Worm (Caenorhabditis elegans): Measurements from ENCODE around the gene hum-6.
A peak's percentile ranks its signal among the peaks of the same experiment; 100 is the strongest.

Gene hum-6

DNA sequence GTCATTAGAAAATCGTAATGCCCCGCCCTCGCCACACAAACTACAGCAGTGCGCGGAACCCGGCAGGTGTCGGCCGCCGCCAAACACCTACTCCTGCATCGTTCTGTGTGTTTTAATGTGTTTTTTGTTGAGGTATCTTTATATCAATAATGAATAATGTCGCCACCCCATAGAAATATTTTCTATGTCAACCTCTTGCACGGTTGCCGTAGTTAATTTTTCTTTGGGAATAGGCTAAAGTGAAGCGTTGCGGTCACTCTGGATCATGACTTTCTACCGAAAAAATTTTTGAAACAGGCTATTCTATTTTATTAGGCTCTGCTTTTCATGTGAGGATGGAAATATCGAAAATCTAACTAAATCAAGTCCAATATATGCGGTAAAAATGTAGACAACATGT lies 26.0 kb downstream of the hum-6 start:
- TF ChIP-seq ceh-39 (tag; optimal IDR thresholded peaks at IDR 0.05) (peak; percentile 30), elt-3 (tag; optimal IDR thresholded peaks at IDR 0.05) (no peak), M03D4.4 (tag; optimal IDR thresholded peaks at IDR 0.05) (peak; percentile 4)

DNA sequence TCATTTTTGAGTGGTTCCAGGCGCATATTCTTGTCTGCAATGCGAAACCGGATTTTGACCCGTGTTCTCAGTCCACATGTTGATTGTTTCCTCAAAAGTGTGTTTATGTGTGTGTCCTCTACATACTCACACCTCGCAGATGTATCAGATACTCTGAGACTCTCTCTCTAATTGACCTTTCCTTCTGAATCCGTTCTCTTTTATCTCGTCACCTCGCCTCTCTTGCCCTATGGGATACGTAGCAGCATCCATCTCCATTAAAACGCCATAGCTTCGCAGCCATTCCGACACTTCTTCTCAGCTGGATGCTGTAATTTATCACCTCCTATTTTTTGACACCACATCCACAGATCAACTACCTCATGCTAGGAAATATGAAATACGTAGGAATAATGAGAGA lies 27.6 kb downstream of the hum-6 start:
- TF ChIP-seq sptf-1 (tag; optimal IDR thresholded peaks at IDR 0.05) (no peak), nhr-2 (tag; optimal IDR thresholded peaks at IDR 0.05) (peak; percentile 15), sem-2 (GFP tag; optimal IDR thresholded peaks at IDR 0.05) (no peak), unc-62 (GFP tag; optimal IDR thresholded peaks at IDR 0.05) (peak; percentile 50), ham-2 (GFP tag; optimal IDR thresholded peaks at IDR 0.05) (peak; percentile 63), mep-1 (tag; optimal IDR thresholded peaks at IDR 0.05) (no peak)

DNA sequence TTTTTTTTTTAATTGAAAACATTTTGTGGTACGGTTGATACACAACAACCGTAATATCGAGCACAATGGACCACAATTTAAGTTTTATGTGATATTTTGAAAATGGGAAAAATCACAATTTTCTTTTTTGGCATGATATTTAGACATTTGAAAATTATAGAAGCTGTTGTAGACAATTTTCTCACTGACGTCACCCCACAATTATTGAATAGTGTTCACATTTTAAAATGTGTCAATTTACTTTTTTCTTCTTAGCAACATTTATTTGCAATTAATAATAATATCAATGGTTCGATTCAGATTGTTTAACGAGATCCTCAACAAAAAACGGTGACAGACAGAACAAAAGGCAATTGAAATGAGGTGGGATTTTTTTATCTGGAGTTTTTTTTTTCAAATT lies 32.5 kb downstream of the hum-6 start, which contains the start of gene T01B6.1:
Gene T01B6.1 (plus strand): TSS at position 301 of the 400 bp plus-strand sequence.
- no peak for TF ChIP-seq elt-3 (tag; optimal IDR thresholded peaks at IDR 0.05)
- TF ChIP-seq M03D4.4 (tag; optimal IDR thresholded peaks at IDR 0.05): no peak
- TF ChIP-seq ham-2 (GFP tag; optimal IDR thresholded peaks at IDR 0.05): no peak
- TF ChIP-seq nhr-28 (tag; optimal IDR thresholded peaks at IDR 0.05): no peak
- no peak for TF ChIP-seq mls-2 (tag; optimal IDR thresholded peaks at IDR 0.05)
- no peak for TF ChIP-seq unc-39 (tag; optimal IDR thresholded peaks at IDR 0.05)

DNA sequence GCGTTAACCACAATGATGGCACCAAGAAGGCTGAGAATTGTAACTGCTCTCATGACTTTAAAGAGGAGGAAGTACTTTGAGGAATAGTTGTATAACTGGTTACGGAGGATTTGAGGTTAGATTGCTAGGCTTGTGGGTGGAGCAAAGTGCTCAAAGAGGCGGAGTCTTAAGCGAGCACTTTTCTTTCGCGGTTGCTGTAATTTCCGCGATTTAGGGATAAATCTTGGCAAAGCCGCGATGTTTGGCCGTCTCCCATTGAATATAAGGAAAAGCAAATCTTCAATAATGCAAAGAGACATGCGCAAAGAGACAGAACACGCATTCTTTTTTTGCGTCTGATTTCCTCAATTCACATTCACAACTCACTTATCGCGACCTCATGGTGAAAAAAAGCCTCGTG lies 35.3 kb downstream of the hum-6 start, which contains the start of gene nlp-45:
Gene nlp-45 (minus strand): TSS at position 101 of the 400 bp plus-strand sequence.
- no peak for TF ChIP-seq nhr-28 (tag; optimal IDR thresholded peaks at IDR 0.05)
- TF ChIP-seq cnd-1 (tag; optimal IDR thresholded peaks at IDR 0.05): no peak
- no peak for TF ChIP-seq mls-2 (tag; optimal IDR thresholded peaks at IDR 0.05)
- no peak for TF ChIP-seq lin-32 (GFP tag; optimal IDR thresholded peaks at IDR 0.05)
- TF ChIP-seq unc-120 (tag; optimal IDR thresholded peaks at IDR 0.05; ENCODE audit: poor library complexity, severe bottlenecking): no peak
- no peak for TF ChIP-seq unc-39 (tag; optimal IDR thresholded peaks at IDR 0.05)
- TF ChIP-seq elt-3 (tag; optimal IDR thresholded peaks at IDR 0.05): no peak
- TF ChIP-seq snpc-4 (tag; optimal IDR thresholded peaks at IDR 0.05): no peak
- TF ChIP-seq hlh-1 (tag; optimal IDR thresholded peaks at IDR 0.05): no peak
- no peak for TF ChIP-seq elt-1 (tag; optimal IDR thresholded peaks at IDR 0.05; ENCODE audit: borderline replicate concordance, insufficient read depth)

DNA sequence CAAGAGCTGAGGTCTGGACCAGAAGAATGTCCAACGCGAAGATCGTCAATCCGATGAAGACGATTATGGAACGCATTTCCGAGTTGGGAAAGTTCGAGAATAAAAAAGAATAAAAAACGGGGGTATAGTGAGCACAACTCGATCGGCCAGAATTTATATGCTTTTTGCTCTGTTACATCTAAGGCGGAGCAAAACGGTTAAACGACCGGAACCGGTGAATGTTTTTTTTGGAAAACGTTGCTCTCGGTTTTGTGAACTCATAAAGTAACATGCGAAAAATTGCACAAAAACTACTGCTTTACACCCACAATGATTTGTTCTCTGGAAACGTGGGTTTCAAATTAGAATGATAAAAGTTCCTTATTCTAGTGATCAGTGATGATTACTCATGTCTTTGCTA lies 39.1 kb downstream of the hum-6 start, which contains the start of gene nlp-22:
Gene nlp-22 (minus strand): TSS at position 101 of the 400 bp plus-strand sequence.
- TF ChIP-seq mab-5 (tag; optimal IDR thresholded peaks at IDR 0.05) (no peak), mep-1 (tag; optimal IDR thresholded peaks at IDR 0.05) (no peak), drap-1 (GFP tag; optimal IDR thresholded peaks at IDR 0.05) (no peak)

DNA sequence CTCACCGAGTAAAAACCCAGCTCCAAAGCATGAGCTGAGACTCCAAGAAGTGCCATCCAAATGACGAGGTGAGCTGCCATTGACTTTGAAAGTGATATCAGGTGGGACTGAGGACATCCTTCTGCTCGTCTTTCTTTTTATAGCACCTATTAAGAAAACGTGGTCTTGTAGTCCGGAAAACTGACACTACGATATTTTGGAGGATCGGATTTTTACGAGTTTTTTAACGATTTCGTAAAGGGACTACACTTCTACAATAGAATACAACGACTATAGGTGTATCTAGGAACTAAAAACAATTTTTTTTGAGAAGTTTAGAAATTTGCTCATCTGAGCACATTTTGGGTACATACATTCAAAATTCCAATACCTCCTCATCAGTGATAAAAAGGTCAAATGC lies 40.0 kb downstream of the hum-6 start, which contains the start of gene nlp-23:
Gene nlp-23 (minus strand): TSS at position 101 of the 400 bp plus-strand sequence.
- TF ChIP-seq lin-13 (tag; optimal IDR thresholded peaks at IDR 0.05): no peak
- TF ChIP-seq unc-39 (tag; optimal IDR thresholded peaks at IDR 0.05): no peak
- no peak for TF ChIP-seq nhr-237 (tag; optimal IDR thresholded peaks at IDR 0.05)
- no peak for TF ChIP-seq ceh-43 (GFP tag; optimal IDR thresholded peaks at IDR 0.05)
- no peak for TF ChIP-seq hlh-1 (tag; optimal IDR thresholded peaks at IDR 0.05)
- TF ChIP-seq unc-62 (GFP tag; optimal IDR thresholded peaks at IDR 0.05): no peak
- no peak for TF ChIP-seq M03D4.4 (tag; optimal IDR thresholded peaks at IDR 0.05)
- no peak for TF ChIP-seq elt-1 (tag; optimal IDR thresholded peaks at IDR 0.05; ENCODE audit: borderline replicate concordance, insufficient read depth)

DNA sequence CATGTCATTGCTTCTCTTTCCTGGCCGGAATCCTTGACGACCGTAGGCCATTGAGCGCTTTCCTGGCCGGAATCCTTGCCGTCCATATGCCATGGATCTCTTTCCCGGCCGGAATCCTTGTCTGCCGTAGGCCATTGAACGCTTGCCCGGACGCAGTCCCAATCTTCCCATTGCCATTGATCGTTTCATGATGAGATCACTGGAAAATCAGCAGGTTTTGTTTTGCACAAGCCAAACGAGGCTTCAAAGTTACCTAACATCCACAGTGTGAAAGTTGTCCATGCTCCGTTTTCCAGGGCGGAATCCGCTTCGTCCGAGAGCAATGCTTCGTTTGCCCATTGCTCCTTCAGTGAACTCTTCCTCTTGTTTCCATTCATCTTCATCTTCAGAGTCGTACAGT lies 41.2 kb downstream of the hum-6 start:
- no peak for TF ChIP-seq mab-5 (tag; optimal IDR thresholded peaks at IDR 0.05)
- no peak for TF ChIP-seq sem-2 (GFP tag; optimal IDR thresholded peaks at IDR 0.05)
- no peak for TF ChIP-seq tbx-8 (GFP tag; optimal IDR thresholded peaks at IDR 0.05)
- no peak for TF ChIP-seq lsy-2 (tag; optimal IDR thresholded peaks at IDR 0.05)
- TF ChIP-seq mls-2 (tag; optimal IDR thresholded peaks at IDR 0.05): no peak
- TF ChIP-seq pha-4 (tag; optimal IDR thresholded peaks at IDR 0.05): no peak
- no peak for TF ChIP-seq nhr-28 (tag; optimal IDR thresholded peaks at IDR 0.05)
- no peak for TF ChIP-seq bed-3 (GFP tag; optimal IDR thresholded peaks at IDR 0.05)
- TF ChIP-seq elt-3 (tag; optimal IDR thresholded peaks at IDR 0.05): no peak
- TF ChIP-seq hlh-1 (tag; optimal IDR thresholded peaks at IDR 0.05): no peak
- no peak for TF ChIP-seq drap-1 (GFP tag; optimal IDR thresholded peaks at IDR 0.05)
- TF ChIP-seq nhr-12 (tag; optimal IDR thresholded peaks at IDR 0.05): no peak
- no peak for TF ChIP-seq lin-32 (GFP tag; optimal IDR thresholded peaks at IDR 0.05)
- TF ChIP-seq M03D4.4 (tag; optimal IDR thresholded peaks at IDR 0.05): no peak
- no peak for TF ChIP-seq nhr-2 (tag; optimal IDR thresholded peaks at IDR 0.05)
- no peak for TF ChIP-seq cnd-1 (tag; optimal IDR thresholded peaks at IDR 0.05)
